Worm (Caenorhabditis elegans) whole organism, young adult: Measurements from ENCODE around the gene klp-12.

Experiments
- B0019.2 ChIP-seq: fragments of 200-800 bp; sonication (Bioruptor generic); conservative IDR thresholded peaks from 2 replicates; pipeline ENCODE4 v1.3.6; 2022; ENCODE audit warnings: missing genetic modification reagents, missing genetic modification characterization, missing compliant biosample characterization
- B0336.3 ChIP-seq: fragments of 200-800 bp; sonication (Bioruptor generic); IDR thresholded peaks from 2 replicates; pipeline ENCODE4 v1.3.6; 2022; ENCODE audit warnings: missing genetic modification characterization, missing compliant biosample characterization
- D2030.7 ChIP-seq: fragments of 200-800 bp; sonication (Bioruptor generic); IDR thresholded peaks from 2 replicates; pipeline ENCODE4 v1.3.6; 2022; ENCODE audit warnings: missing genetic modification reagents, missing genetic modification characterization, missing compliant biosample characterization
- F22D6.2 ChIP-seq: sonication (generic microtip); optimal IDR thresholded peaks from 2 replicates; lab custom pipeline; 2016; ENCODE audit warnings: mild to moderate bottlenecking, missing genetic modification characterization, missing compliant biosample characterization
- F23B12.7 ChIP-seq: sonication (generic microtip); optimal IDR thresholded peaks from 2 replicates; lab custom pipeline; 2017; ENCODE audit warnings: missing genetic modification characterization, mild to moderate bottlenecking, missing compliant biosample characterization, antibody characterized with exemption, moderate library complexity; ENCODE audit not compliant: insufficient read depth
- F39B2.1 ChIP-seq: fragments of 200-800 bp; sonication (Bioruptor generic); IDR thresholded peaks from 2 replicates; pipeline ENCODE4 v1.3.6; 2022; ENCODE audit warnings: missing genetic modification reagents, missing genetic modification characterization, missing compliant biosample characterization
- F49E8.2 ChIP-seq: sonication (generic microtip); optimal IDR thresholded peaks from 3 replicates; lab custom pipeline; 2017; ENCODE audit warnings: missing genetic modification characterization, mild to moderate bottlenecking, missing compliant biosample characterization, antibody characterized with exemption, moderate library complexity; ENCODE audit not compliant: insufficient read depth
- F52B5.7 ChIP-seq: sonication (generic microtip); optimal IDR thresholded peaks from 2 replicates; lab custom pipeline; 2016; ENCODE audit warnings: mild to moderate bottlenecking, missing genetic modification characterization, missing compliant biosample characterization
- K11D2.4 ChIP-seq: fragments of 200-800 bp; sonication (Bioruptor generic); IDR thresholded peaks from 2 replicates; pipeline ENCODE4 v1.3.6; 2022; ENCODE audit warnings: missing genetic modification reagents, missing genetic modification characterization, missing compliant biosample characterization
- Y53F4B.3 ChIP-seq: fragments of 200-800 bp; sonication (Bioruptor generic); IDR thresholded peaks from 2 replicates; pipeline ENCODE4 v1.3.6; 2022; ENCODE audit warnings: missing genetic modification reagents, missing genetic modification characterization, missing compliant biosample characterization
- Y56A3A.18 ChIP-seq: fragments of 200-800 bp; sonication (Bioruptor generic); IDR thresholded peaks from 2 replicates; pipeline ENCODE4 v1.3.6; 2022; ENCODE audit warnings: missing genetic modification reagents, missing genetic modification characterization, missing compliant biosample characterization
- Y67H2A.10 ChIP-seq: fragments of 200-800 bp; sonication (Bioruptor generic); conservative IDR thresholded peaks from 2 replicates; pipeline ENCODE4 v1.3.6; 2022; ENCODE audit warnings: missing genetic modification reagents, missing genetic modification characterization, missing compliant biosample characterization
- Y79H2A.3 ChIP-seq: fragments of 200-800 bp; sonication (Bioruptor generic); conservative IDR thresholded peaks from 2 replicates; pipeline ENCODE4 v1.3.6; 2022; ENCODE audit warnings: missing genetic modification reagents, missing genetic modification characterization, missing compliant biosample characterization
- aptf-2 ChIP-seq: fragments of 200-800 bp; sonication (Bioruptor generic); conservative IDR thresholded peaks from 2 replicates; pipeline ENCODE4 v1.3.6; 2022; ENCODE audit warnings: missing genetic modification reagents, missing genetic modification characterization, missing compliant biosample characterization
- bed-1 ChIP-seq: fragments of 200-800 bp; sonication (Bioruptor generic); IDR thresholded peaks from 2 replicates; pipeline ENCODE4 v1.3.6; 2022; ENCODE audit warnings: missing genetic modification reagents, missing genetic modification characterization, missing compliant biosample characterization
- ccch-3 ChIP-seq: fragments of 200-800 bp; sonication (Bioruptor generic); optimal IDR thresholded peaks from 2 replicates; lab custom pipeline; 2018; ENCODE audit warnings: mild to moderate bottlenecking, missing genetic modification characterization, missing compliant biosample characterization
- ceh-79 ChIP-seq: sonication (generic microtip); optimal IDR thresholded peaks from 2 replicates; lab custom pipeline; 2017; ENCODE audit warnings: mild to moderate bottlenecking, missing genetic modification characterization, missing compliant biosample characterization
- ceh-91 ChIP-seq: fragments of 200-800 bp; sonication (Bioruptor generic); IDR thresholded peaks from 2 replicates; pipeline ENCODE4 v1.3.6; 2022; ENCODE audit warnings: missing genetic modification reagents, missing genetic modification characterization, missing compliant biosample characterization
- dpff-1 ChIP-seq: sonication (generic microtip); optimal IDR thresholded peaks from 2 replicates; lab custom pipeline; 2017; ENCODE audit warnings: mild to moderate bottlenecking, missing genetic modification characterization, missing compliant biosample characterization
- dpl-1 ChIP-seq: fragments of 150-350 bp; optimal IDR thresholded peaks from 2 replicates; lab custom pipeline; 2014; ENCODE audit warnings: missing biosample characterization, missing genetic modification reagents, missing genetic modification characterization
- efl-1 ChIP-seq: fragments of 150-350 bp; optimal IDR thresholded peaks from 2 replicates; lab custom pipeline; 2014; ENCODE audit warnings: missing biosample characterization, missing genetic modification reagents, missing genetic modification characterization
- ekl-4 ChIP-seq: fragments of 200-800 bp; sonication (Bioruptor generic); IDR thresholded peaks from 2 replicates; pipeline ENCODE4 v1.3.6; 2022; ENCODE audit warnings: missing genetic modification reagents, missing genetic modification characterization, missing compliant biosample characterization
- gei-17 ChIP-seq: fragments of 200-800 bp; sonication (Bioruptor generic); optimal IDR thresholded peaks from 2 replicates; lab custom pipeline; 2018; ENCODE audit warnings: mild to moderate bottlenecking, missing genetic modification characterization, missing compliant biosample characterization
- hmg-1.2 ChIP-seq: fragments of 200-800 bp; sonication (Bioruptor generic); IDR thresholded peaks from 2 replicates; pipeline ENCODE4 v1.3.6; 2022; ENCODE audit warnings: missing genetic modification reagents, missing genetic modification characterization, missing compliant biosample characterization
- hsf-1 ChIP-seq: fragments of 200-800 bp; sonication (Bioruptor generic); IDR thresholded peaks from 2 replicates; pipeline ENCODE4 v1.3.6; 2022; ENCODE audit warnings: missing genetic modification reagents, missing genetic modification characterization, missing compliant biosample characterization
- lin-35 ChIP-seq, 3 experiments: fragments of 150-350 bp in 2 of 3; sonication (generic microtip) in 1 of 3; optimal IDR thresholded peaks; 2 replicates each; lab custom pipeline; 2014 to 2018; ENCODE audit warnings: missing biosample characterization in 3 of 3, missing genetic modification characterization in 3 of 3, missing genetic modification reagents in 3 of 3
- lsl-1 ChIP-seq: fragments of 200-800 bp; sonication (Bioruptor generic); optimal IDR thresholded peaks from 2 replicates; lab custom pipeline; 2018; ENCODE audit warnings: mild to moderate bottlenecking, missing genetic modification characterization, moderate library complexity, missing compliant biosample characterization
- madf-3 ChIP-seq: fragments of 200-800 bp; sonication (Bioruptor generic); IDR thresholded peaks from 2 replicates; pipeline ENCODE4 v1.3.6; 2022; ENCODE audit warnings: missing genetic modification reagents, missing genetic modification characterization, missing compliant biosample characterization
- madf-6 ChIP-seq: fragments of 200-800 bp; sonication (Bioruptor generic); IDR thresholded peaks from 2 replicates; pipeline ENCODE4 v1.3.6; 2022; ENCODE audit warnings: missing genetic modification reagents, missing genetic modification characterization, missing compliant biosample characterization
- madf-8 ChIP-seq: fragments of 200-800 bp; sonication (Bioruptor generic); conservative IDR thresholded peaks from 2 replicates; pipeline ENCODE4 v1.3.6; 2022; ENCODE audit warnings: missing genetic modification reagents, missing genetic modification characterization, missing compliant biosample characterization
- nfya-1 ChIP-seq: sonication (generic microtip); optimal IDR thresholded peaks from 2 replicates; lab custom pipeline; 2017; ENCODE audit warnings: antibody characterized with exemption, missing compliant biosample characterization, missing genetic modification characterization, borderline replicate concordance; ENCODE audit not compliant: insufficient read depth
- nfyb-1 ChIP-seq: fragments of 200-800 bp; sonication (Bioruptor generic); IDR thresholded peaks from 2 replicates; pipeline ENCODE4 v1.3.6; 2022; ENCODE audit warnings: missing genetic modification reagents, missing genetic modification characterization, missing compliant biosample characterization
- nhr-179 ChIP-seq: sonication (generic microtip); optimal IDR thresholded peaks from 2 replicates; lab custom pipeline; 2016; ENCODE audit warnings: mild to moderate bottlenecking, missing genetic modification characterization, missing compliant biosample characterization
- nhr-80 ChIP-seq: sonication (generic microtip); optimal IDR thresholded peaks from 2 replicates; lab custom pipeline; 2016; ENCODE audit warnings: missing genetic modification characterization, missing compliant biosample characterization
- pbrm-1 ChIP-seq: fragments of 200-800 bp; sonication (Bioruptor generic); IDR thresholded peaks from 2 replicates; pipeline ENCODE4 v1.3.6; 2022; ENCODE audit warnings: missing genetic modification reagents, missing genetic modification characterization, missing compliant biosample characterization
- sdz-38 ChIP-seq: sonication (generic microtip); optimal IDR thresholded peaks from 2 replicates; lab custom pipeline; 2016; ENCODE audit warnings: missing genotype, missing genetic modification characterization, missing compliant biosample characterization
- snpc-1.3 ChIP-seq: sonication (generic microtip); optimal IDR thresholded peaks from 2 replicates; lab custom pipeline; 2017; ENCODE audit warnings: missing genetic modification characterization, mild to moderate bottlenecking, missing compliant biosample characterization, antibody characterized with exemption, moderate library complexity, missing genotype, missing genetic modification reagents; ENCODE audit not compliant: insufficient read depth
- snpc-3.4 ChIP-seq: sonication (generic microtip); optimal IDR thresholded peaks from 2 replicates; lab custom pipeline; 2017; ENCODE audit warnings: missing genetic modification characterization, mild to moderate bottlenecking, missing compliant biosample characterization, antibody characterized with exemption, moderate library complexity, missing genotype, missing genetic modification reagents
- snpc-4 ChIP-seq, 5 experiments: fragments of 150-350 bp in 1 of 5; sonication (generic microtip) in 4 of 5; optimal IDR thresholded peaks; 2 replicates each; lab custom pipeline; 2014 to 2018; ENCODE audit warnings: missing genetic modification characterization in 5 of 5, missing biosample characterization in 3 of 5, antibody characterized with exemption in 2 of 5, mild to moderate bottlenecking in 2 of 5, missing compliant biosample characterization in 2 of 5, missing genotype in 2 of 5, moderate library complexity in 2 of 5, missing genetic modification reagents in 1 of 5
- tlf-1 ChIP-seq: fragments of 200-800 bp; sonication (Bioruptor generic); optimal IDR thresholded peaks from 2 replicates; lab custom pipeline; 2018; ENCODE audit warnings: mild to moderate bottlenecking, missing genetic modification characterization, missing compliant biosample characterization
- unc-130 ChIP-seq: sonication (generic microtip); optimal IDR thresholded peaks from 2 replicates; lab custom pipeline; 2016; ENCODE audit warnings: missing genetic modification reagents, missing genetic modification characterization, missing compliant biosample characterization
- xnd-1 ChIP-seq: sonication (generic microtip); optimal IDR thresholded peaks from 2 replicates; lab custom pipeline; 2016; ENCODE audit warnings: missing genotype, missing genetic modification reagents, missing genetic modification characterization, missing compliant biosample characterization
- zfh-2 ChIP-seq: fragments of 200-800 bp; sonication (Bioruptor generic); conservative IDR thresholded peaks from 2 replicates; pipeline ENCODE4 v1.3.6; 2022; ENCODE audit warnings: missing genetic modification reagents, missing genetic modification characterization, missing compliant biosample characterization

Gene klp-12

DNA sequence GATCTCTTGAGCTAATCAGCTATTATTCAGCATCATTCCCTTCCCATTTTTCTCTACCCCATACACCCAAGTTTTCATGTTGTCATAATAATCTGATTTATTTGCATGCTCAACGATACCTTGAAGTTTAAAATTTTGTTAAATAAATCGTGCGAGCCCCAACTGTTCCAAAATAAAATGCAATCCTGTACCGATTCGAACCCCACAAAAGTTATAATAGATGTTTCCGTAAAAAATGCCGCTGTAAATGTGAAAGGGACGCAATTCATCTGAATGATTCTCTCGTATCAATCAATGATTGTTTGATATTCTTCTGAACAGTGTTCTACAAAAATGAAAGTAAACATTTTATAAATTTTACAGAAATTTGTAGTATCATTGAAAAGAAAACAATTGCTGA, 17.8 kb upstream of the klp-12 start (continued):
- no peak for TF ChIP-seq sdz-38 (tag; lab: Kevin White, UChicago)
- TF ChIP-seq, all 124 proteins: peak for 48

DNA sequence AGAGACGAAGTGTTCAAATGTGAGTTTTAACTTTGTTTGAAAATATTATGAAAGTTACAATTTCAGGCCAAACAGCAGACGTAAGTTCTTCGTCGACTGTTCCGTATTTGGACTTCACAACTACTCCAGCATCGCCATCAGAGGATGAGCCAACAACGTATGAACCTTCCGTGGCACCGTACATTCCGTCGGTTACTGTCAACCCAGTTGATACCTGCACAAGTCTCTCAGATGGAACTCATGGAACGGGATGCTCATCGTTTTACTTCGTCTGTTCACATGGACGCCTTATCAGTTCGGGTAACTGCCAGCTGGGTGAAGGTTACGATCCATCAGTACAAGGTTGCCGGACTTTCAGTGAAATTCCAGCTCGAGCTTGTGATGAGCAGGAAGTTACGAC, 16.0 kb upstream of the klp-12 start:
- 0 out of 2 replicates have a peak, but pooled peaks have one; percentile 19 for TF ChIP-seq nfyb-1
- peak; percentile 9; the same call in 1 of the 2 replicates for TF ChIP-seq Y56A3A.18 (GFP tag; lab: Robert Waterston, UW)
- TF ChIP-seq pbrm-1 = 0 out of 2 replicates have a peak, but pooled peaks have one; percentile 9
- TF ChIP-seq B0019.2 (GFP tag; lab: Robert Waterston, UW) = no peak
- 0 out of 2 replicates have a peak, but pooled peaks have one; percentile 4 for TF ChIP-seq F39B2.1

DNA sequence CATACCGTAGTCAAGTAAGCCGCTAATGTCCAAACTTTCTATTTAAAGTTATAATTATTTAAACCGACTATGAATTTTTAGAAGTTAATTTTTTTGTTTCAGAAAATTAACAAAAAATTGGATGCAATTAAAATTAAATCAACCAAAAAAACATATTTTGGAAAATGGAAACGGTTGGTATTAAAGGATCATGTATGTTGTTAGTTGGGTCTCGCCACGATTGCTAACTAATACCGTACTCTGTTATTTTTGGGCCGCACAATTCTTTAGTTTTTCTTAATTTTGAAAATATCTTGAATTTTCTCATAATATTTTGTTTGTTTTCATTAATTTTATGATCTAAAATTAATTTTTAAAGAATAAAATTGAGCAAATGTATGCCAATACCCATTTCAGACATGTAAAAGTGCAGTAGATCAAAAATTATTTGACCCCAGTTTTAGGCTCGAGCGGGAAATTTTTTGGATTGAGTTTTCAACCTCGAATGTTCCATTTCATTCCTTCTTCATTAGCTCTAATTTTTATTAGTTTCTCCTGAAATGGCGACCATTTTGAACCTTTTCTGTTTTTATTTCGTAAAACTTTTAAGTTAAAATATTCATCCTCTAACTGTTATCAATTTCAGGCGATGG, 12.8 kb upstream of the klp-12 start, which contains the start of gene cbd-1:
Gene cbd-1, plus strand, starts transcription at position 626 of the 632 bp plus-strand sequence.
- TF ChIP-seq F52B5.7 (tag; lab: Kevin White, UChicago) = no peak
- peak; percentile 70; the same call in 1 of the 2 replicates for TF ChIP-seq Y79H2A.3 (GFP tag; lab: Robert Waterston, UW)
- peak; percentile 73 for TF ChIP-seq tlf-1
- peak; percentile 85 for TF ChIP-seq xnd-1 (tag; lab: Kevin White, UChicago)
- no peak for TF ChIP-seq unc-130 (GFP tag; lab: Kevin White, UChicago)
- no peak for TF ChIP-seq gei-17 (GFP tag; lab: Kevin White, UChicago)
- no peak for TF ChIP-seq K11D2.4 (GFP tag; lab: Robert Waterston, UW)
- peak; percentile 97 for TF ChIP-seq madf-6
- 0 out of 2 replicates have a peak, but pooled peaks have one; percentile 76 for TF ChIP-seq madf-3 (GFP tag; lab: Robert Waterston, UW)
- no peak for TF ChIP-seq nhr-80 (tag; lab: Kevin White, UChicago)
- no peak for TF ChIP-seq nfya-1 (tag; lab: Kevin White, UChicago)
- no peak for TF ChIP-seq nhr-179
- peak; percentile 27; the same call in 1 of the 2 replicates for TF ChIP-seq hmg-1.2 (GFP tag; lab: Robert Waterston, UW)
- TF ChIP-seq hsf-1 (GFP tag; lab: Robert Waterston, UW) = peak; percentile 98
- no peak for TF ChIP-seq Y67H2A.10
- TF ChIP-seq snpc-1.3 (tag; lab: Kevin White, UChicago) = no peak
- TF ChIP-seq B0336.3 (GFP tag; lab: Robert Waterston, UW) = no peak
- no peak for TF ChIP-seq snpc-4 (GFP tag; optimal IDR thresholded peaks at IDR 0.05; lab: Kevin White, UChicago)
- TF ChIP-seq snpc-4 (tag; optimal IDR thresholded peaks at IDR 0.05; lab: Kevin White, UChicago) = peak in 1 of 4 experiments; percentile 10
- no peak for TF ChIP-seq bed-1 (GFP tag; lab: Robert Waterston, UW)
- peak; percentile 96 for TF ChIP-seq efl-1 (GFP tag; lab: Kevin White, UChicago)
- 0 out of 2 replicates have a peak, but pooled peaks have one; percentile 48 for TF ChIP-seq ekl-4 (GFP tag; lab: Robert Waterston, UW)
- TF ChIP-seq F49E8.2 (tag; lab: Kevin White, UChicago) = peak; percentile 24
- no peak for TF ChIP-seq ceh-79 (tag; lab: Kevin White, UChicago)
- no peak for TF ChIP-seq ccch-3
- TF ChIP-seq F22D6.2 (tag; lab: Kevin White, UChicago) = no peak
- TF ChIP-seq dpff-1 = no peak
- TF ChIP-seq madf-8 (GFP tag; lab: Robert Waterston, UW) = peak; percentile 92
- TF ChIP-seq Y53F4B.3 (GFP tag; lab: Robert Waterston, UW) = 0 out of 2 replicates have a peak, but pooled peaks have one; percentile 18
- TF ChIP-seq lin-35 (GFP tag; optimal IDR thresholded peaks at IDR 0.05; lab: Kevin White, UChicago) = peak in 1 of 3 experiments; percentile 41
- peak; percentile 81 for TF ChIP-seq dpl-1 (GFP tag; lab: Kevin White, UChicago)
- peak; percentile 92 for TF ChIP-seq lsl-1 (GFP tag; lab: Kevin White, UChicago)
- TF ChIP-seq zfh-2 = no peak
- peak; percentile 75 for TF ChIP-seq snpc-3.4
- TF ChIP-seq ceh-91 = peak; percentile 91
- TF ChIP-seq D2030.7 (GFP tag; lab: Robert Waterston, UW) = peak; percentile 83
- TF ChIP-seq F23B12.7 = no peak
- TF ChIP-seq aptf-2 (GFP tag; lab: Robert Waterston, UW) = no peak
